Worm (Caenorhabditis elegans): ENCODE data around the gene fbxa-120.
"Not testable (repeated sequence)": the region's sequence is repeated elsewhere in the genome, so short reads cannot be mapped to it uniquely, and the experiment has no call there.

DNA sequence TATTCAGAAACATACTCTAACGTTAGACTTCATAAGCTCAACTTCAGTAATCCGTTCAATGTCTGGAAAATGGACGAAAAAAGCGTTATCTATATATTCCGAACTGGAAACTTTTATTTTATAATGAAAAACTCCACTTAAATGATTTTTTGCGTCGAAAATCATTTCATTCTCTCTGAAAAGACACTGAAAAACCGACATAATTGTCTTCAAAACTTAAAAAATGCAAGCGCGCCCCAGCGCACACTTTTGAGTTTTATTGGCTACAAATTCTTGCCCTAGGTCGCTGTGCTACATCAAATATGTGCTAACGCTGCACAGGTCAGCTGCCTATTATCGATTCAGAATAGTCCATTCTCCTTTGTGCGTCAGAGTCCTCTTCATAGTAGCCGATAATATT, 2.4 kb downstream of the fbxa-120 start, which contains the start of gene C33E10.1:
- TF ChIP-seq C17E4.6 (GFP tag; IDR thresholded peaks at IDR 0.05); ama-1 (optimal IDR thresholded peaks at IDR 0.05); ama-1 (GFP tag; optimal IDR thresholded peaks at IDR 0.05); lin-40 (tag; optimal IDR thresholded peaks at IDR 0.05); ets-4 (GFP tag; optimal IDR thresholded peaks at IDR 0.05): not testable (repeated sequence)
